Worm (Caenorhabditis elegans): ENCODE measurements around the gene C45B11.8.

Gene C45B11.8

ce11 chrV:11070388-11070787 lies 29.8 kb downstream of the C45B11.8 start:
- TF ChIP-seq ceh-8 (GFP tag; optimal IDR thresholded peaks at IDR 0.05) (no peak), aly-2 (tag; optimal IDR thresholded peaks at IDR 0.05) (no peak), lin-35 (GFP tag; optimal IDR thresholded peaks at IDR 0.05) (peak in 1 of 2 experiments; percentile 18), lsy-2 (tag; optimal IDR thresholded peaks at IDR 0.05) (no peak), C04F5.9 (tag; optimal IDR thresholded peaks at IDR 0.05) (no peak), rnt-1 (tag; optimal IDR thresholded peaks at IDR 0.05) (no peak), C16A3.4 (tag; optimal IDR thresholded peaks at IDR 0.05) (peak; percentile 20), nhr-85 (tag) (peak; percentile 73), elt-2 (tag; optimal IDR thresholded peaks at IDR 0.05) (peak; percentile 25), lin-14 (GFP tag; optimal IDR thresholded peaks at IDR 0.05) (peak; percentile 63), blmp-1 (tag; optimal IDR thresholded peaks at IDR 0.05) (peak; percentile 58), nhr-20 (tag; optimal IDR thresholded peaks at IDR 0.05) (peak; percentile 16)

DNA sequence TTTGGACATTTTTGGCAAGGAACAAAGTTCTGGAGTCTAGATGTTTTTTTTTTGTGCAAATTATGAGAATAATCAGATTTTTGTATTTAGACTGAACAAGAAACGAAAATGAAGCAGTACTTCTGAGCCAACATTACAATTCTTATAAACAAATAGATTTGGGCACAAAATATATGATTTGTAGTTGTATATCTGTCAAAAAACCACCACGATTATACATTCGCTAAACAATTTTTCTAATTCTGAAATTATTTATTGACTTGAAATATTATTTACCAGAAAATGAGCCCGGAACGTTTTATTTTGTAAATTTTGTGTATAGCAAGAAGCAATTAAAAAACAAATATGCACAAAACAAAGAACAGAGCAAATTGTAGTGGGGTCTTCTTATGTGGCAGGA lies 30.9 kb downstream of the C45B11.8 start:
- TF ChIP-seq nhr-11 (tag; optimal IDR thresholded peaks at IDR 0.05): peak; percentile 27
- 0 out of 2 replicates have a peak, but pooled peaks have one; percentile 2 for TF ChIP-seq nhr-19 (GFP tag; conservative IDR thresholded peaks at IDR 0.05)
- TF ChIP-seq nhr-76 (tag; optimal IDR thresholded peaks at IDR 0.05): no peak
- TF ChIP-seq aly-2 (tag; optimal IDR thresholded peaks at IDR 0.05): peak; percentile 95
- no peak for TF ChIP-seq hlh-17 (GFP tag; optimal IDR thresholded peaks at IDR 0.05; ENCODE audit: borderline replicate concordance)
- no peak for TF ChIP-seq dpl-1 (GFP tag; optimal IDR thresholded peaks at IDR 0.05)

DNA sequence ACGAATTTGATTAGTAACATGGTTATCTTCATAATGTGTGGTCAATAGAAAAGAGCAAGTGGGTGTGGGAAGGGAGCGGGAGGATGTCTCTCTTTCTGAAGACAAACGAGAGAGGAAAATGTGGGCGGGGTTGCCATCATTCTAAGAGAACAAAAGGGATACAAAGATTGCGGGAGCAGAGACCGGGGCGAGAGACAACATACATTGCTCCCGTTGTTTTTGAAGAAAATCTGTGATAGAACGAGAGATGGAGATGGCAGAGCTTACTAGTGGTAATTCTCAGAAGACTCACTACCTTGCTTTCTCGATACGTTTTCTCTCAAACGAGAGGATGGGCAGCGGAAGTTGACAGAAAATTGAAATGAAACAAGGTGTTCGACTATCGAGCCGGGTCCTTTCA lies 32.8 kb downstream of the C45B11.8 start:
- TF ChIP-seq unc-86 (tag; optimal IDR thresholded peaks at IDR 0.05) (no peak), nhr-12 (tag; optimal IDR thresholded peaks at IDR 0.05) (no peak), nhr-90 (tag; optimal IDR thresholded peaks at IDR 0.05; ENCODE audit: poor library complexity) (no peak), nhr-11 (tag; optimal IDR thresholded peaks at IDR 0.05) (no peak), nhr-85 (tag) (no peak), ama-1 (optimal IDR thresholded peaks at IDR 0.05) (no peak), sox-4 (tag; optimal IDR thresholded peaks at IDR 0.05) (no peak), efl-3 (GFP tag; optimal IDR thresholded peaks at IDR 0.05) (no peak), Y116A8C.19 (tag; optimal IDR thresholded peaks at IDR 0.05; ENCODE audit: borderline replicate concordance) (no peak), C04F5.9 (tag; optimal IDR thresholded peaks at IDR 0.05) (no peak), elt-3 (tag; optimal IDR thresholded peaks at IDR 0.05) (no peak), aha-1 (tag; optimal IDR thresholded peaks at IDR 0.05) (no peak), fkh-8 (tag; optimal IDR thresholded peaks at IDR 0.05) (no peak), ceh-82 (tag; optimal IDR thresholded peaks at IDR 0.05) (no peak), sup-37 (GFP tag; optimal IDR thresholded peaks at IDR 0.05) (no peak), unc-62 (GFP tag; optimal IDR thresholded peaks at IDR 0.05) (no peak), nhr-28 (tag; optimal IDR thresholded peaks at IDR 0.05) (no peak), fos-1 (tag; optimal IDR thresholded peaks at IDR 0.05) (no peak), rnt-1 (tag; optimal IDR thresholded peaks at IDR 0.05) (peak; percentile 73), sptf-1 (tag; optimal IDR thresholded peaks at IDR 0.05) (no peak), lsy-2 (tag; optimal IDR thresholded peaks at IDR 0.05) (peak in 1 of 2 experiments; percentile 36), nhr-77 (tag; optimal IDR thresholded peaks at IDR 0.05) (no peak), unc-98 (GFP tag; IDR thresholded peaks at IDR 0.05) (no peak), ceh-88 (GFP tag; IDR thresholded peaks at IDR 0.05) (no peak), nhr-47 (tag; optimal IDR thresholded peaks at IDR 0.05) (no peak), irx-1 (tag; optimal IDR thresholded peaks at IDR 0.05) (no peak), fkh-10 (GFP tag; optimal IDR thresholded peaks at IDR 0.05) (no peak), dpl-1 (GFP tag; optimal IDR thresholded peaks at IDR 0.05) (no peak), C34B4.2 (tag; optimal IDR thresholded peaks at IDR 0.05) (no peak), hpl-2 (GFP tag; optimal IDR thresholded peaks at IDR 0.05) (no peak), efl-1 (optimal IDR thresholded peaks at IDR 0.05) (no peak), efl-1 (GFP tag; optimal IDR thresholded peaks at IDR 0.05 in 1 of 2) (peak in 1 of 2 experiments; percentile 49), zip-4 (GFP tag; optimal IDR thresholded peaks at IDR 0.05) (no peak), nhr-71 (tag; optimal IDR thresholded peaks at IDR 0.05) (peak; percentile 57), mef-2 (tag; optimal IDR thresholded peaks at IDR 0.05) (no peak), aly-2 (tag; optimal IDR thresholded peaks at IDR 0.05) (no peak), mep-1 (tag; optimal IDR thresholded peaks at IDR 0.05) (no peak), dsc-1 (tag; optimal IDR thresholded peaks at IDR 0.05) (peak; percentile 7), lin-39 (tag; optimal IDR thresholded peaks at IDR 0.05) (no peak), ceh-8 (GFP tag; optimal IDR thresholded peaks at IDR 0.05) (no peak), unc-30 (tag; optimal IDR thresholded peaks at IDR 0.05) (no peak), nhr-76 (tag; optimal IDR thresholded peaks at IDR 0.05) (no peak)

Data from whole organism, L1 larva.